Fruit fly (Drosophila melanogaster) whole organism, wandering third instar larva: ENCODE measurements around the gene mio.

Source experiments
- Abd-B ChIP-seq: fragments of >200 bp; optimal IDR thresholded peaks from 2 replicates; lab custom pipeline; 2017; ENCODE audit warnings: missing biosample characterization, missing genetic modification characterization
- CG32264 ChIP-seq: fragments of 200-800 bp; sonication (Bioruptor generic); optimal IDR thresholded peaks from 2 replicates; lab custom pipeline; 2016; ENCODE audit warnings: missing biosample characterization, missing genetic modification characterization
- CG9705 ChIP-seq: fragments of 200-800 bp; sonication (Bioruptor generic); optimal IDR thresholded peaks from 2 replicates; lab custom pipeline; 2018; ENCODE audit warnings: missing biosample characterization, mild to moderate bottlenecking, missing genetic modification characterization
- CrebA ChIP-seq: fragments of 200-800 bp; sonication (Bioruptor generic); optimal IDR thresholded peaks from 2 replicates; lab custom pipeline; 2016; ENCODE audit warnings: missing biosample characterization, mild to moderate bottlenecking, missing genetic modification characterization, borderline replicate concordance
- Dfd ChIP-seq: fragments of >200 bp; optimal IDR thresholded peaks from 2 replicates; lab custom pipeline; 2017; ENCODE audit warnings: missing biosample characterization, missing genetic modification characterization
- Dif ChIP-seq: fragments of 200-275, 200-300 bp; sonication (Bioruptor generic); optimal IDR thresholded peaks from 2 replicates; lab custom pipeline; 2018; ENCODE audit warnings: missing biosample characterization, missing genetic modification characterization; ENCODE audit not compliant: partially characterized antibody
- GATAd ChIP-seq: sonication (Bioruptor generic); optimal IDR thresholded peaks from 2 replicates; lab custom pipeline; 2016; ENCODE audit warnings: missing biosample characterization, missing genetic modification characterization
- HLH106 ChIP-seq: fragments of 200-800 bp; optimal IDR thresholded peaks from 3 replicates; lab custom pipeline; 2019; ENCODE audit warnings: missing biosample characterization, mild to moderate bottlenecking, missing genetic modification characterization, moderate library complexity
- Hnf4 ChIP-seq: fragments of 200-800 bp; sonication (Bioruptor generic); optimal IDR thresholded peaks from 2 replicates; lab custom pipeline; 2016; ENCODE audit warnings: missing biosample characterization, mild to moderate bottlenecking, missing genetic modification characterization
- Hr78 ChIP-seq: fragments of >200 bp; optimal IDR thresholded peaks from 2 replicates; lab custom pipeline; 2017; ENCODE audit warnings: missing biosample characterization, missing genetic modification characterization
- Hr83 ChIP-seq: fragments of 200-300 bp; sonication (Bioruptor generic); optimal IDR thresholded peaks from 2 replicates; lab custom pipeline; 2016; ENCODE audit warnings: missing biosample characterization, mild to moderate bottlenecking, missing genetic modification characterization, moderate library complexity; ENCODE audit not compliant: poor library complexity, severe bottlenecking
- Jra ChIP-seq: sonication (Bioruptor generic); optimal IDR thresholded peaks from 2 replicates; lab custom pipeline; 2016; ENCODE audit warnings: missing biosample characterization, missing genetic modification characterization
- Mio ChIP-seq: sonication (Bioruptor generic); optimal IDR thresholded peaks from 2 replicates; lab custom pipeline; 2016; ENCODE audit warnings: missing biosample characterization, missing genetic modification characterization
- Myc ChIP-seq: fragments of >200 bp; optimal IDR thresholded peaks from 2 replicates; lab custom pipeline; 2017
- N ChIP-seq: fragments of >200 bp; optimal IDR thresholded peaks from 2 replicates; lab custom pipeline; 2018; ENCODE audit warnings: missing biosample characterization, missing external identifiers, missing genetic modification characterization
- OdsH ChIP-seq: fragments of 200-800 bp; sonication (Bioruptor generic); optimal IDR thresholded peaks from 2 replicates; lab custom pipeline; 2016; ENCODE audit warnings: missing biosample characterization, mild to moderate bottlenecking, missing genetic modification characterization
- Rel ChIP-seq, 2 experiments: fragments of 200-800 bp; sonication (Bioruptor generic) in 1 of 2; optimal IDR thresholded peaks; 2 replicates in 1 of 2; 3 replicates in 1 of 2; lab custom pipeline; 2016 to 2019; ENCODE audit warnings: mild to moderate bottlenecking in 2 of 2, missing biosample characterization in 2 of 2, missing genetic modification characterization in 2 of 2, moderate library complexity in 1 of 2
- Sp1 ChIP-seq: fragments of 200-800 bp; sonication (Bioruptor generic); optimal IDR thresholded peaks from 3 replicates; lab custom pipeline; 2019; ENCODE audit warnings: missing biosample characterization, mild to moderate bottlenecking, missing genetic modification characterization, moderate library complexity
- Vsx2 ChIP-seq: fragments of 200-300, 225-300 bp; sonication (Bioruptor generic); optimal IDR thresholded peaks from 2 replicates; lab custom pipeline; 2018; ENCODE audit warnings: missing biosample characterization, missing genetic modification characterization; ENCODE audit not compliant: partially characterized antibody
- br ChIP-seq: fragments of 200-800 bp; sonication (Bioruptor generic); optimal IDR thresholded peaks from 2 replicates; lab custom pipeline; 2016; ENCODE audit warnings: missing biosample characterization, missing genetic modification characterization
- brk ChIP-seq: fragments of 200-800 bp; sonication (Bioruptor generic); optimal IDR thresholded peaks from 2 replicates; lab custom pipeline; 2016; ENCODE audit warnings: missing biosample characterization, mild to moderate bottlenecking, missing genetic modification characterization
- dl ChIP-seq, 2 experiments: fragments of 175-275, 200-275 bp in 1 of 2; fragments of 200-275 bp in 1 of 2; sonication (Bioruptor generic); optimal IDR thresholded peaks; lab custom pipeline; 2018; ENCODE audit warnings: mild to moderate bottlenecking in 2 of 2, missing biosample characterization in 2 of 2, missing genetic modification characterization in 2 of 2, moderate library complexity in 2 of 2; ENCODE audit not compliant: partially characterized antibody in 2 of 2, insufficient read depth in 1 of 2
- dmrt93B ChIP-seq: fragments of 200-800 bp; sonication (Bioruptor generic); optimal IDR thresholded peaks from 2 replicates; lab custom pipeline; 2018; ENCODE audit warnings: missing biosample characterization, mild to moderate bottlenecking, missing genetic modification characterization
- dsf ChIP-seq: sonication (Bioruptor generic); optimal IDR thresholded peaks from 2 replicates; lab custom pipeline; 2016; ENCODE audit warnings: missing biosample characterization, missing genetic modification characterization, borderline replicate concordance
- ey ChIP-seq: fragments of 200-800 bp; sonication (Bioruptor generic); optimal IDR thresholded peaks from 2 replicates; lab custom pipeline; 2016; ENCODE audit warnings: missing biosample characterization, missing genetic modification characterization
- foxo ChIP-seq, 2 experiments: fragments of 200-800 bp; sonication (Bioruptor generic); optimal IDR thresholded peaks; 2 replicates in 1 of 2; 3 replicates in 1 of 2; lab custom pipeline; 2016 to 2017; ENCODE audit warnings: missing biosample characterization in 2 of 2, missing genetic modification characterization in 2 of 2
- fru ChIP-seq: fragments of 200-800 bp; sonication (Bioruptor generic); optimal IDR thresholded peaks from 3 replicates; lab custom pipeline; 2016; ENCODE audit warnings: missing biosample characterization, mild to moderate bottlenecking, missing genetic modification characterization
- h ChIP-seq: fragments of 200-800 bp; sonication (Bioruptor generic); optimal IDR thresholded peaks from 3 replicates; lab custom pipeline; 2016; ENCODE audit warnings: missing biosample characterization, mild to moderate bottlenecking, missing genetic modification characterization
- jim ChIP-seq: fragments of 175-275, 200-325 bp; sonication (Bioruptor generic); optimal IDR thresholded peaks from 2 replicates; lab custom pipeline; 2016; ENCODE audit warnings: missing biosample characterization, mild to moderate bottlenecking, missing genetic modification characterization
- lola ChIP-seq: fragments of >200 bp; optimal IDR thresholded peaks from 2 replicates; lab custom pipeline; 2017; ENCODE audit warnings: missing biosample characterization, missing genetic modification characterization
- pan ChIP-seq: fragments of >200 bp; optimal IDR thresholded peaks from 2 replicates; lab custom pipeline; 2017
- psq ChIP-seq: fragments of 200-800 bp; sonication (Bioruptor generic); optimal IDR thresholded peaks from 3 replicates; lab custom pipeline; 2017; ENCODE audit warnings: missing biosample characterization, mild to moderate bottlenecking, missing genetic modification characterization, moderate library complexity
- rgr ChIP-seq: fragments of 200-800 bp; sonication (Bioruptor generic); optimal IDR thresholded peaks from 3 replicates; lab custom pipeline; 2016; ENCODE audit warnings: missing biosample characterization, mild to moderate bottlenecking, missing genetic modification characterization
- sage ChIP-seq: fragments of 200-800 bp; sonication (Bioruptor generic); optimal IDR thresholded peaks from 2 replicates; lab custom pipeline; 2016; ENCODE audit warnings: missing biosample characterization, mild to moderate bottlenecking, missing genetic modification characterization
- sv ChIP-seq: fragments of 200-800 bp; sonication (Bioruptor generic); optimal IDR thresholded peaks from 3 replicates; lab custom pipeline; 2016; ENCODE audit warnings: missing biosample characterization, missing genetic modification characterization
- tai ChIP-seq: sonication (Bioruptor generic); optimal IDR thresholded peaks from 2 replicates; lab custom pipeline; 2016; ENCODE audit warnings: missing biosample characterization, missing genetic modification characterization
- usp ChIP-seq: fragments of >200 bp; optimal IDR thresholded peaks from 2 replicates; lab custom pipeline; 2017; ENCODE audit warnings: missing biosample characterization, missing genetic modification characterization
- woc ChIP-seq: sonication (Bioruptor generic); optimal IDR thresholded peaks from 2 replicates; lab custom pipeline; 2016; ENCODE audit warnings: missing biosample characterization, mild to moderate bottlenecking, missing genetic modification characterization

The mio gene

dm6 chr2L:2222377-2222776 lies 5.3 kb downstream of the mio start:
- peak; percentile 9 for TF ChIP-seq sage (GFP tag; lab: Kevin White, UChicago)
- TF ChIP-seq Dif (GFP tag; lab: Kevin White, UChicago) = peak; percentile 25
- no peak for TF ChIP-seq OdsH

- TF ChIP-seq dmrt93B (peak; percentile 77), Hnf4 (GFP tag; lab: Kevin White, UChicago) (peak; percentile 96), dl (GFP tag; optimal IDR thresholded peaks at IDR 0.05; lab: Kevin White, UChicago; ENCODE audit: insufficient read depth in 1 of 2, partially characterized antibody in 2 of 2) (no peak), tai (GFP tag; lab: Kevin White, UChicago) (no peak), jim (GFP tag; lab: Kevin White, UChicago) (no peak), OdsH (peak; percentile 89), N (no peak), rgr (GFP tag; lab: Kevin White, UChicago) (peak; percentile 94), Jra (GFP tag; lab: Kevin White, UChicago) (peak; percentile 93), HLH106 (tag; lab: Kevin White, UChicago) (peak; percentile 90), Hr83 (GFP tag; lab: Kevin White, UChicago) (peak; percentile 33), Dfd (no peak), lola (GFP tag; lab: Kevin White, UChicago) (no peak), Myc (lab: Kevin White, UChicago) (peak; percentile 23), Rel (GFP tag; optimal IDR thresholded peaks at IDR 0.05; lab: Kevin White, UChicago) (no peak), Rel (tag; optimal IDR thresholded peaks at IDR 0.05; lab: Kevin White, UChicago) (peak; percentile 69), usp (no peak), Vsx2 (no peak), CrebA (GFP tag; lab: Kevin White, UChicago) (no peak), foxo (GFP tag; optimal IDR thresholded peaks at IDR 0.05; lab: Kevin White, UChicago) (peak; percentile 79 to 93), Hr78 (GFP tag; lab: Kevin White, UChicago) (no peak), Dif (GFP tag; lab: Kevin White, UChicago) (no peak), sage (GFP tag; lab: Kevin White, UChicago) (peak; percentile 80), brk (peak; percentile 87), psq (peak; percentile 90), fru (GFP tag; lab: Kevin White, UChicago) (peak; percentile 92), br (GFP tag; lab: Kevin White, UChicago) (peak; percentile 93), pan (lab: Kevin White, UChicago) (no peak), GATAd (GFP tag; lab: Kevin White, UChicago) (peak; percentile 91), Mio (GFP tag; lab: Kevin White, UChicago) (peak; percentile 62), dsf (peak; percentile 91), Abd-B (GFP tag; lab: Kevin White, UChicago) (no peak), CG32264 (GFP tag; lab: Kevin White, UChicago) (peak; percentile 86), h (GFP tag; lab: Kevin White, UChicago) (peak; percentile 95), woc (peak; percentile 87), CG9705 (GFP tag; lab: Kevin White, UChicago) (peak; percentile 91), Sp1 (GFP tag; lab: Kevin White, UChicago) (peak; percentile 89), ey (GFP tag; lab: Kevin White, UChicago) (peak; percentile 90), sv (GFP tag; lab: Kevin White, UChicago) (peak; percentile 84)
Measured at dm6 chr2L:2226259-2227121, 9.4 kb downstream of the mio start, which contains the start of the genes CG15387 and sau. Gene CG15387 (minus strand): TSS chr2L:2226294. Gene sau (plus strand): TSS chr2L:2226342.
